Worm (Caenorhabditis elegans) whole organism, midembryonic: ENCODE measurements around the gene nlp-36.
"Not testable (repeated sequence)": the region's sequence is repeated elsewhere in the genome, so short reads cannot be mapped to it uniquely, and the experiment has no call there.

Experiments used
- cog-1 ChIP-seq: sonication (generic microtip); optimal IDR thresholded peaks from 2 replicates; lab custom pipeline; 2016; ENCODE audit warnings: missing genetic modification characterization, missing compliant biosample characterization
- flt-1 ChIP-seq: fragments of 200-800 bp; sonication (Bioruptor generic); IDR thresholded peaks from 2 replicates; pipeline ENCODE4 v1.3.6; 2022; ENCODE audit warnings: missing genetic modification characterization, missing compliant biosample characterization
- klf-2 ChIP-seq: fragments of 200-800 bp; sonication (Bioruptor generic); conservative IDR thresholded peaks from 2 replicates; pipeline ENCODE4 v1.3.6; 2022; ENCODE audit warnings: missing genetic modification reagents, missing genetic modification characterization, missing compliant biosample characterization
- ref-1 ChIP-seq: fragments of 200-800 bp; sonication (Bioruptor generic); conservative IDR thresholded peaks from 2 replicates; pipeline ENCODE4 v1.3.6; 2022; ENCODE audit warnings: missing genetic modification reagents, missing genetic modification characterization, missing compliant biosample characterization
- tab-1 ChIP-seq: fragments of 200-800 bp; sonication (Bioruptor generic); IDR thresholded peaks from 2 replicates; pipeline ENCODE4 v1.3.6; 2022; ENCODE audit warnings: missing genetic modification characterization, missing compliant biosample characterization
- ztf-23 ChIP-seq: fragments of 200-800 bp; sonication (Bioruptor generic); IDR thresholded peaks from 2 replicates; pipeline ENCODE4 v1.3.6; 2022; ENCODE audit warnings: missing genetic modification reagents, missing genetic modification characterization, missing compliant biosample characterization
- ztf-29 ChIP-seq: fragments of 200-800 bp; sonication (Bioruptor generic); IDR thresholded peaks from 2 replicates; pipeline ENCODE4 v1.3.6; 2022; ENCODE audit warnings: missing genetic modification reagents, missing genetic modification characterization, missing compliant biosample characterization

ce11 chrIII:9447634-9448033 lies 40.9 kb upstream of the nlp-36 start:
- not testable (repeated sequence) for TF ChIP-seq cog-1 (tag; lab: Kevin White, UChicago); ztf-23; ref-1 (GFP tag; lab: Robert Waterston, UW); ztf-29 (GFP tag; lab: Robert Waterston, UW); tab-1; klf-2 (GFP tag; lab: Robert Waterston, UW)
- peak; percentile 75; the same call in 1 of the 2 replicates for TF ChIP-seq flt-1
